Worm (Caenorhabditis elegans) whole organism, early embryonic: ENCODE measurements around the gene mrps-5.

Experiments
- B0310.2 ChIP-seq: sonication (generic microtip); optimal IDR thresholded peaks from 2 replicates; lab custom pipeline; 2016; ENCODE audit warnings: mild to moderate bottlenecking, missing genetic modification characterization, missing compliant biosample characterization
- ama-1 ChIP-seq: fragments of 150-350 bp; optimal IDR thresholded peaks from 2 replicates; lab custom pipeline; 2014
- flt-1 ChIP-seq: fragments of 200-800 bp; sonication (Bioruptor generic); IDR thresholded peaks from 2 replicates; pipeline ENCODE4 v1.3.6; 2022; ENCODE audit warnings: missing genetic modification characterization, missing compliant biosample characterization

DNA sequence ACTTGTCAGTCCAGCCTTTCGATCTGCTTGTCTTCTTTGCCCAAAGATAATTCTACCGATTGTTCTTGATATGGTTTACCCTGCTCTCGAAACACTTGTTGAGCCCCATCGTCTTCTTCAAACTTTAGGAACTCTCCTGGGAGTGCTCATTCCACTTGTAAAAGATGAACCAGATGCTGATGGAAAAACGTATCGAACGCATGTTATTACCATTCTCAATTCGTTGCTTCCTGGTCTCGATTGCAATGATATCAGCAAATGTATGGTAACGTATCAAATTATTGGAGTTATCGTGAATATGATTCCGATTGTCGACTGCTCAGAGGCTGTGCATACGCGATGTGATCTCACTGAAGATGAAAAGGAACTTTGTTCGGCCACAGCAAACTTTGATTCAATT, 38.5 kb downstream of the mrps-5 start:
- TF ChIP-seq B0310.2 (tag; lab: Kevin White, UChicago) (no peak), ama-1 (lab: Kevin White, UChicago) (no peak), flt-1 (no peak)
